Fruit fly (Drosophila melanogaster) whole organism, prepupa: ENCODE measurements around the gene CG7988.

ENCODE experiments used
- Blimp-1 ChIP-seq: fragments of 200-800 bp; sonication (Bioruptor generic); optimal IDR thresholded peaks from 3 replicates; lab custom pipeline; 2017; ENCODE audit warnings: missing biosample characterization, missing genetic modification characterization, mild to moderate bottlenecking, moderate library complexity, missing genetic modification reagents
- CG10631 ChIP-seq: fragments of 200-800 bp; sonication (Bioruptor generic); optimal IDR thresholded peaks from 2 replicates; lab custom pipeline; 2016; ENCODE audit warnings: missing biosample characterization, missing genetic modification characterization
- CG10669 ChIP-seq: fragments of 200-800 bp; sonication (Bioruptor generic); optimal IDR thresholded peaks from 3 replicates; lab custom pipeline; 2018; ENCODE audit warnings: missing biosample characterization, mild to moderate bottlenecking, missing genetic modification characterization, moderate library complexity
- CG11294 ChIP-seq: fragments of 200-800 bp; sonication (Bioruptor generic); IDR thresholded peaks from 2 replicates; pipeline ENCODE4 v1.3.6; 2022; ENCODE audit warnings: missing biosample characterization, missing genetic modification characterization
- CG11762 ChIP-seq: fragments of 200-800 bp; sonication (Bioruptor generic); optimal IDR thresholded peaks from 3 replicates; lab custom pipeline; 2016; ENCODE audit warnings: missing biosample characterization, missing genetic modification characterization; ENCODE audit not compliant: insufficient read depth
- CG11902 ChIP-seq: fragments of 200-800 bp; sonication (Bioruptor generic); optimal IDR thresholded peaks from 3 replicates; lab custom pipeline; 2016; ENCODE audit warnings: missing biosample characterization, missing genetic modification characterization
- CG15336 ChIP-seq: fragments of 200-800 bp; sonication (Bioruptor generic); IDR thresholded peaks from 2 replicates; pipeline ENCODE4 v1.3.6; 2022; ENCODE audit warnings: missing biosample characterization, missing genetic modification characterization
- CG1621 ChIP-seq: fragments of 200-800 bp; sonication (Bioruptor generic); optimal IDR thresholded peaks from 3 replicates; lab custom pipeline; 2018; ENCODE audit warnings: missing biosample characterization, mild to moderate bottlenecking, missing genetic modification characterization
- CG16779 ChIP-seq: fragments of 200-800 bp; sonication (Bioruptor generic); optimal IDR thresholded peaks from 3 replicates; lab custom pipeline; 2017; ENCODE audit warnings: missing biosample characterization, mild to moderate bottlenecking, missing genetic modification characterization
- CG3032 ChIP-seq: fragments of 200-800 bp; optimal IDR thresholded peaks from 2 replicates; lab custom pipeline; 2019; ENCODE audit warnings: missing biosample characterization, mild to moderate bottlenecking, missing genetic modification characterization, moderate library complexity
- CG32006 ChIP-seq: fragments of 200-800 bp; sonication (Bioruptor generic); optimal IDR thresholded peaks from 3 replicates; lab custom pipeline; 2017; ENCODE audit warnings: missing biosample characterization, mild to moderate bottlenecking, missing genetic modification characterization
- CG34406 ChIP-seq: fragments of 200-800 bp; sonication (Bioruptor generic); optimal IDR thresholded peaks from 3 replicates; lab custom pipeline; 2016; ENCODE audit warnings: missing biosample characterization, missing genetic modification characterization
- CG4318 ChIP-seq: fragments of 200-800 bp; sonication (Bioruptor generic); optimal IDR thresholded peaks from 3 replicates; lab custom pipeline; 2017; ENCODE audit warnings: missing biosample characterization, mild to moderate bottlenecking, missing genetic modification characterization
- CG6163 ChIP-seq: fragments of 200-800 bp; sonication (Bioruptor generic); IDR thresholded peaks from 3 replicates; pipeline ENCODE4 v1.3.6; 2022; ENCODE audit warnings: missing biosample characterization, missing genetic modification characterization
- CG6276 ChIP-seq: fragments of 200-800 bp; sonication (Bioruptor generic); optimal IDR thresholded peaks from 2 replicates; lab custom pipeline; 2017; ENCODE audit warnings: missing biosample characterization, mild to moderate bottlenecking, missing genetic modification characterization
- CG6792 ChIP-seq: fragments of 200-800 bp; sonication (Bioruptor generic); optimal IDR thresholded peaks from 3 replicates; lab custom pipeline; 2016; ENCODE audit warnings: missing biosample characterization, missing genetic modification characterization
- CG6808 ChIP-seq: fragments of 200-800 bp; sonication (Bioruptor generic); optimal IDR thresholded peaks from 3 replicates; lab custom pipeline; 2017; ENCODE audit warnings: missing biosample characterization, missing genetic modification characterization, mild to moderate bottlenecking, moderate library complexity, missing genetic modification reagents
- CG6854 ChIP-seq: fragments of 200-800 bp; sonication (Bioruptor generic); optimal IDR thresholded peaks from 2 replicates; lab custom pipeline; 2017; ENCODE audit warnings: missing biosample characterization, mild to moderate bottlenecking, missing genetic modification characterization
- CG7368 ChIP-seq: fragments of 200-800 bp; sonication (Bioruptor generic); optimal IDR thresholded peaks from 3 replicates; lab custom pipeline; 2016; ENCODE audit warnings: missing biosample characterization, missing genetic modification characterization
- CG8119 ChIP-seq: fragments of 200-800 bp; sonication (Bioruptor generic); IDR thresholded peaks from 3 replicates; pipeline ENCODE4 v1.3.6; 2022; ENCODE audit warnings: missing biosample characterization, missing genetic modification characterization
- CG8319 ChIP-seq: fragments of 200-800 bp; sonication (Bioruptor generic); optimal IDR thresholded peaks from 3 replicates; lab custom pipeline; 2016; ENCODE audit warnings: missing biosample characterization, missing genetic modification characterization
- CG8632 ChIP-seq: fragments of 200-800 bp; sonication (Bioruptor generic); optimal IDR thresholded peaks from 3 replicates; lab custom pipeline; 2016; ENCODE audit warnings: missing biosample characterization, missing genetic modification characterization
- CG9139 ChIP-seq: fragments of 200-800 bp; sonication (Bioruptor generic); optimal IDR thresholded peaks from 3 replicates; lab custom pipeline; 2017; ENCODE audit warnings: missing biosample characterization, mild to moderate bottlenecking, missing genetic modification characterization
- Eip75B ChIP-seq: fragments of 200-800 bp; sonication (Bioruptor generic); optimal IDR thresholded peaks from 3 replicates; lab custom pipeline; 2016; ENCODE audit warnings: missing biosample characterization, missing genetic modification characterization
- Eip78C ChIP-seq: fragments of 200-800 bp; sonication (Bioruptor generic); peaks from one replicate; lab custom pipeline; 2016; ENCODE audit warnings: missing biosample characterization, missing genetic modification characterization
- Eip93F ChIP-seq: fragments of 200-800 bp; sonication (Bioruptor generic); optimal IDR thresholded peaks from 2 replicates; lab custom pipeline; 2016; ENCODE audit warnings: missing biosample characterization, mild to moderate bottlenecking, missing genetic modification characterization
- Ets96B ChIP-seq: fragments of 200-800 bp; optimal IDR thresholded peaks from 2 replicates; lab custom pipeline; 2019; ENCODE audit warnings: missing biosample characterization, mild to moderate bottlenecking, missing genetic modification characterization, moderate library complexity
- Gug ChIP-seq: fragments of 200-800 bp; sonication (Bioruptor generic); IDR thresholded peaks from 2 replicates; pipeline ENCODE4 v1.3.6; 2022; ENCODE audit warnings: missing biosample characterization, missing genetic modification characterization
- Hr38 ChIP-seq: sonication (Bioruptor generic); optimal IDR thresholded peaks from 2 replicates; lab custom pipeline; 2016; ENCODE audit warnings: missing biosample characterization, missing genetic modification characterization
- Hr39 ChIP-seq: fragments of 200-800 bp; sonication (Bioruptor generic); optimal IDR thresholded peaks from 2 replicates; lab custom pipeline; 2016; ENCODE audit warnings: missing biosample characterization, missing genetic modification characterization
- Hr4 ChIP-seq: fragments of 200-800 bp; sonication (Bioruptor generic); optimal IDR thresholded peaks from 3 replicates; lab custom pipeline; 2016; ENCODE audit warnings: missing biosample characterization, missing genetic modification characterization
- Lpt ChIP-seq: fragments of 200-800 bp; sonication (Bioruptor generic); optimal IDR thresholded peaks from 3 replicates; lab custom pipeline; 2016; ENCODE audit warnings: missing biosample characterization, missing genetic modification characterization
- Met ChIP-seq: fragments of 200-800 bp; sonication (Bioruptor generic); optimal IDR thresholded peaks from 3 replicates; lab custom pipeline; 2016; ENCODE audit warnings: missing biosample characterization, missing genetic modification characterization
- OdsH ChIP-seq: fragments of 200-800 bp; sonication (Bioruptor generic); optimal IDR thresholded peaks from 3 replicates; lab custom pipeline; 2016; ENCODE audit warnings: missing biosample characterization, missing genetic modification characterization
- Smox ChIP-seq: fragments of 200-800 bp; sonication (Bioruptor generic); optimal IDR thresholded peaks from 3 replicates; lab custom pipeline; 2016; ENCODE audit warnings: missing biosample characterization, missing genetic modification characterization
- Sox102F ChIP-seq: fragments of 200-800 bp; sonication (Bioruptor generic); optimal IDR thresholded peaks from 2 replicates; lab custom pipeline; 2016; ENCODE audit warnings: missing biosample characterization, mild to moderate bottlenecking, missing genetic modification characterization
- Sox15 ChIP-seq: fragments of 200-800 bp; sonication (Bioruptor generic); optimal IDR thresholded peaks from 3 replicates; lab custom pipeline; 2016; ENCODE audit warnings: missing biosample characterization, missing genetic modification characterization
- achi ChIP-seq: fragments of 200-800 bp; sonication (Bioruptor generic); optimal IDR thresholded peaks from 3 replicates; lab custom pipeline; 2016; ENCODE audit warnings: missing biosample characterization, missing genetic modification characterization
- acj6 ChIP-seq: fragments of 200-800 bp; sonication (Bioruptor generic); optimal IDR thresholded peaks from 3 replicates; lab custom pipeline; 2016; ENCODE audit warnings: missing biosample characterization, missing genetic modification characterization
- dac ChIP-seq: fragments of 200-800 bp; sonication (Bioruptor generic); optimal IDR thresholded peaks from 2 replicates; lab custom pipeline; 2017; ENCODE audit warnings: missing biosample characterization, mild to moderate bottlenecking, missing genetic modification characterization
- dsx ChIP-seq: fragments of 200-800 bp; optimal IDR thresholded peaks from 3 replicates; lab custom pipeline; 2019; ENCODE audit warnings: missing biosample characterization, mild to moderate bottlenecking, missing genetic modification characterization, moderate library complexity; ENCODE audit not compliant: poor library complexity, severe bottlenecking
- eg ChIP-seq: fragments of 200-800 bp; sonication (Bioruptor generic); IDR thresholded peaks from 3 replicates; pipeline ENCODE4 v1.3.6; 2022; ENCODE audit warnings: missing biosample characterization, missing genetic modification characterization
- esn ChIP-seq: fragments of 200-800 bp; sonication (Bioruptor generic); optimal IDR thresholded peaks from 2 replicates; lab custom pipeline; 2016; ENCODE audit warnings: missing biosample characterization, mild to moderate bottlenecking, missing genetic modification characterization, moderate library complexity
- fd59A ChIP-seq: fragments of 200-800 bp; sonication (Bioruptor generic); optimal IDR thresholded peaks from 2 replicates; lab custom pipeline; 2017; ENCODE audit warnings: missing biosample characterization, mild to moderate bottlenecking, missing genetic modification characterization, missing genetic modification reagents
- fd85E ChIP-seq: fragments of 200-800 bp; sonication (Bioruptor generic); optimal IDR thresholded peaks from 3 replicates; lab custom pipeline; 2016; ENCODE audit warnings: missing biosample characterization, missing genetic modification characterization
- lz ChIP-seq: fragments of 200-800 bp; sonication (Bioruptor generic); optimal IDR thresholded peaks from 3 replicates; lab custom pipeline; 2016; ENCODE audit warnings: missing biosample characterization, missing genetic modification characterization
- net ChIP-seq: fragments of 200-800 bp; sonication (Bioruptor generic); optimal IDR thresholded peaks from 3 replicates; lab custom pipeline; 2016; ENCODE audit warnings: missing biosample characterization, missing genetic modification characterization
- pdm3 ChIP-seq: fragments of 200-800 bp; sonication (Bioruptor generic); optimal IDR thresholded peaks from 3 replicates; lab custom pipeline; 2016; ENCODE audit warnings: missing biosample characterization, missing genetic modification characterization
- salr ChIP-seq, 2 experiments: fragments of 200-800 bp; sonication (Bioruptor generic); optimal IDR thresholded peaks; 3 replicates each; lab custom pipeline; 2016 to 2018; ENCODE audit warnings: missing biosample characterization in 2 of 2, missing genetic modification characterization in 2 of 2, mild to moderate bottlenecking in 1 of 2
- spab ChIP-seq: fragments of 200-800 bp; sonication (Bioruptor generic); optimal IDR thresholded peaks from 2 replicates; lab custom pipeline; 2017; ENCODE audit warnings: missing biosample characterization, mild to moderate bottlenecking, missing genetic modification characterization, missing genetic modification reagents
- ss ChIP-seq, 2 experiments: fragments of 200-800 bp; sonication (Bioruptor generic); optimal IDR thresholded peaks; 2 replicates in 1 of 2; 3 replicates in 1 of 2; lab custom pipeline; 2017 to 2018; ENCODE audit warnings: mild to moderate bottlenecking in 2 of 2, missing biosample characterization in 2 of 2, missing genetic modification characterization in 2 of 2, moderate library complexity in 1 of 2
- svp ChIP-seq: fragments of 200-800 bp; sonication (Bioruptor generic); peaks from one replicate; lab custom pipeline; 2016; ENCODE audit warnings: missing biosample characterization, missing genetic modification characterization
- vri ChIP-seq: fragments of 200-800 bp; sonication (Bioruptor generic); optimal IDR thresholded peaks from 3 replicates; lab custom pipeline; 2016; ENCODE audit warnings: missing biosample characterization, mild to moderate bottlenecking, missing genetic modification characterization

Gene CG7988

dm6 chr3R:18215300-18215699 is 5.0 kb upstream of the CG7988 start:
- TF ChIP-seq dac: no peak
- peak; percentile 57 for TF ChIP-seq OdsH
- no peak for TF ChIP-seq CG6163 (GFP tag; lab: Robert Waterston, UW)
- no peak for TF ChIP-seq Eip93F (GFP tag; lab: Kevin White, UChicago)
- TF ChIP-seq CG16779 (tag; lab: Kevin White, UChicago): no peak
- TF ChIP-seq CG11294 (GFP tag; lab: Robert Waterston, UW): no peak
- TF ChIP-seq CG8319: no peak
- TF ChIP-seq CG7368 (GFP tag; lab: Kevin White, UChicago): no peak
- no peak for TF ChIP-seq CG9139 (GFP tag; lab: Kevin White, UChicago)
- TF ChIP-seq CG6854 (GFP tag; lab: Kevin White, UChicago): no peak
- TF ChIP-seq CG8119 (GFP tag; lab: Robert Waterston, UW): 0 out of 3 replicates have a peak, but pooled peaks have one; percentile 17
- TF ChIP-seq salr (GFP tag; optimal IDR thresholded peaks at IDR 0.05; lab: Kevin White, UChicago): peak in 1 of 2 experiments; percentile 5
- TF ChIP-seq esn (GFP tag; lab: Kevin White, UChicago): peak; percentile 61
- TF ChIP-seq pdm3 (GFP tag; lab: Kevin White, UChicago): peak; percentile 63
- TF ChIP-seq CG10669 (GFP tag; lab: Kevin White, UChicago): no peak
- TF ChIP-seq Smox (GFP tag; lab: Kevin White, UChicago): peak; percentile 47
- TF ChIP-seq CG6808: no peak
- TF ChIP-seq Gug (GFP tag; lab: Robert Waterston, UW): no peak
- TF ChIP-seq CG11762 (GFP tag; lab: Kevin White, UChicago): no peak
- TF ChIP-seq svp (GFP tag; lab: Kevin White, UChicago): peak; percentile 81
- TF ChIP-seq CG11902 (GFP tag; lab: Kevin White, UChicago): no peak
- no peak for TF ChIP-seq Hr38
- no peak for TF ChIP-seq Eip75B
- no peak for TF ChIP-seq CG1621 (tag; lab: Kevin White, UChicago)
- no peak for TF ChIP-seq CG6276 (GFP tag; lab: Kevin White, UChicago)
- TF ChIP-seq achi: peak; percentile 28
- no peak for TF ChIP-seq CG15336 (GFP tag; lab: Robert Waterston, UW)
- peak; percentile 44 for TF ChIP-seq acj6 (GFP tag; lab: Kevin White, UChicago)
- no peak for TF ChIP-seq fd85E (GFP tag; lab: Kevin White, UChicago)
- no peak for TF ChIP-seq CG3032 (tag; lab: Kevin White, UChicago)
- TF ChIP-seq Hr39 (GFP tag; lab: Kevin White, UChicago): peak; percentile 67
- TF ChIP-seq eg (GFP tag; lab: Robert Waterston, UW): no peak
- TF ChIP-seq vri: no peak
- no peak for TF ChIP-seq fd59A
- no peak for TF ChIP-seq Ets96B
- TF ChIP-seq CG4318 (GFP tag; lab: Kevin White, UChicago): no peak
- TF ChIP-seq CG34406: no peak
- TF ChIP-seq net (GFP tag; lab: Kevin White, UChicago): peak; percentile 8
- peak; percentile 8 for TF ChIP-seq CG10631
- no peak for TF ChIP-seq Blimp-1 (GFP tag; lab: Kevin White, UChicago)
- TF ChIP-seq Sox102F (GFP tag; lab: Kevin White, UChicago): peak; percentile 28
- no peak for TF ChIP-seq Sox15 (GFP tag; lab: Kevin White, UChicago)
- TF ChIP-seq CG8632 (GFP tag; lab: Kevin White, UChicago): no peak
- peak; percentile 63 for TF ChIP-seq lz
- TF ChIP-seq Met: peak; percentile 58
- peak; percentile 40 for TF ChIP-seq CG32006 (GFP tag; lab: Kevin White, UChicago)
- no peak for TF ChIP-seq dsx
- no peak for TF ChIP-seq Eip78C
- peak; percentile 55 for TF ChIP-seq Hr4 (GFP tag; lab: Kevin White, UChicago)
- TF ChIP-seq spab (GFP tag; lab: Kevin White, UChicago): no peak
- peak; percentile 28 for TF ChIP-seq Lpt (GFP tag; lab: Kevin White, UChicago)
- no peak for TF ChIP-seq CG6792
- no peak for TF ChIP-seq ss (GFP tag; optimal IDR thresholded peaks at IDR 0.05; lab: Kevin White, UChicago)
